Worm (Caenorhabditis elegans): ENCODE measurements around the gene ZK6.6.

ce11 chrV:364650-365049 lies 23.8 kb upstream of the ZK6.6 start, which contains the start of gene mltn-6:
- TF ChIP-seq tbx-7 (tag; optimal IDR thresholded peaks at IDR 0.05) (no peak), elt-4 (tag; optimal IDR thresholded peaks at IDR 0.05) (no peak), ama-1 (optimal IDR thresholded peaks at IDR 0.05) (no peak), elt-2 (tag; optimal IDR thresholded peaks at IDR 0.05) (no peak), pha-4 (tag; optimal IDR thresholded peaks at IDR 0.05) (no peak), pha-2 (tag; optimal IDR thresholded peaks at IDR 0.05) (no peak), pqm-1 (tag; optimal IDR thresholded peaks at IDR 0.05) (no peak), syd-9 (tag; optimal IDR thresholded peaks at IDR 0.05) (no peak), hlh-8 (tag; optimal IDR thresholded peaks at IDR 0.05) (no peak), fkh-10 (GFP tag; optimal IDR thresholded peaks at IDR 0.05) (no peak), K09A11.1 (tag; optimal IDR thresholded peaks at IDR 0.05; ENCODE audit: insufficient read depth) (no peak)
